2 worm cellular contexts compared by ENCODE assay signal in genomic region chrV:10468190-10468589, ce11.
TF ChIP-seq lines count a peak whose summit lies in the region.

egl-9 (plus strand) TSS chrV:10468517.

TF ChIP-seq in whole organism, L4 larva, 104 proteins besides CTCF, POLR2A, EP300 and RAD21 (continued from another document):
- TF ChIP-seq nhr-76 (tag; optimal IDR thresholded peaks at IDR 0.05; lab: Kevin White, UChicago): no peak
- no peak for TF ChIP-seq sdz-12 (GFP tag; optimal IDR thresholded peaks at IDR 0.05; lab: Kevin White, UChicago)
- no peak for TF ChIP-seq ceh-44 (GFP tag; IDR thresholded peaks at IDR 0.05; lab: Robert Waterston, UW)
- no peak for TF ChIP-seq nhr-42 (GFP tag; IDR thresholded peaks at IDR 0.05; lab: Robert Waterston, UW)
- TF ChIP-seq rbr-2 (tag; optimal IDR thresholded peaks at IDR 0.05; lab: Kevin White, UChicago): no peak
- no peak for TF ChIP-seq arid-1 (GFP tag; conservative IDR thresholded peaks at IDR 0.05; lab: Robert Waterston, UW)
- peak in 1 of 2 experiments; percentile 57 for TF ChIP-seq lsy-2 (tag; optimal IDR thresholded peaks at IDR 0.05; lab: Kevin White, UChicago)
- TF ChIP-seq lin-15B (tag; optimal IDR thresholded peaks at IDR 0.05; lab: Kevin White, UChicago): no peak
- TF ChIP-seq daf-16 (GFP tag; optimal IDR thresholded peaks at IDR 0.05; lab: Kevin White, UChicago): no peak
- peak; percentile 65 for TF ChIP-seq daf-16 (tag; optimal IDR thresholded peaks at IDR 0.05; lab: Kevin White, UChicago)
- no peak for TF ChIP-seq unc-39 (tag; optimal IDR thresholded peaks at IDR 0.05; lab: Kevin White, UChicago)
- TF ChIP-seq ztf-11 (tag; optimal IDR thresholded peaks at IDR 0.05; lab: Kevin White, UChicago): no peak
- no peak for TF ChIP-seq snpc-1.2 (GFP tag; IDR thresholded peaks at IDR 0.05; lab: Robert Waterston, UW)
- no peak for TF ChIP-seq F37D6.2 (tag; optimal IDR thresholded peaks at IDR 0.05; lab: Kevin White, UChicago)
- TF ChIP-seq dve-1 (tag; optimal IDR thresholded peaks at IDR 0.05; lab: Kevin White, UChicago; ENCODE audit: insufficient read depth): peak; percentile 82
- no peak for TF ChIP-seq F49E8.2 (tag; optimal IDR thresholded peaks at IDR 0.05; lab: Kevin White, UChicago; ENCODE audit: borderline replicate concordance)
- 0 out of 2 replicates have a peak, but pooled peaks have one; percentile 15 for TF ChIP-seq lin-1 (GFP tag; IDR thresholded peaks at IDR 0.05; lab: Robert Waterston, UW)
- TF ChIP-seq lin-13 (GFP tag; optimal IDR thresholded peaks at IDR 0.05; lab: Kevin White, UChicago): peak; percentile 3
- no peak for TF ChIP-seq madf-5 (GFP tag; IDR thresholded peaks at IDR 0.05; lab: Robert Waterston, UW)
- no peak for TF ChIP-seq ZK546.5 (tag; optimal IDR thresholded peaks at IDR 0.05; lab: Kevin White, UChicago)
- peak; percentile 31; the same call in 1 of the 2 replicates for TF ChIP-seq tra-1 (GFP tag; IDR thresholded peaks at IDR 0.05; lab: Robert Waterston, UW)
- no peak; the same call in 1 of the 2 replicates for TF ChIP-seq pha-4 (GFP tag; IDR thresholded peaks at IDR 0.05; lab: Robert Waterston, UW)
- no peak for TF ChIP-seq pha-4 (tag; optimal IDR thresholded peaks at IDR 0.05; lab: Kevin White, UChicago)
- TF ChIP-seq lim-7 (GFP tag; IDR thresholded peaks at IDR 0.05; lab: Robert Waterston, UW): no peak
- TF ChIP-seq hif-1 (tag; optimal IDR thresholded peaks at IDR 0.05; lab: Kevin White, UChicago): peak; percentile 78 to 98
- no peak for TF ChIP-seq unc-130 (GFP tag; optimal IDR thresholded peaks at IDR 0.05; lab: Kevin White, UChicago)
- no peak for TF ChIP-seq lir-3 (tag; optimal IDR thresholded peaks at IDR 0.05; lab: Kevin White, UChicago)
- TF ChIP-seq pqm-1 (tag; optimal IDR thresholded peaks at IDR 0.05; lab: Kevin White, UChicago): peak; percentile 19
- TF ChIP-seq nhr-6 (tag; optimal IDR thresholded peaks at IDR 0.05; lab: Kevin White, UChicago): no peak
- TF ChIP-seq dmd-8 (GFP tag; IDR thresholded peaks at IDR 0.05; lab: Robert Waterston, UW): no peak
- TF ChIP-seq D1046.2 (GFP tag; IDR thresholded peaks at IDR 0.05; lab: Robert Waterston, UW): no peak

TF ChIP-seq in whole organism, young adult, 124 proteins besides CTCF, POLR2A, EP300 and RAD21 (continued from another document):
- TF ChIP-seq ets-4 (GFP tag; optimal IDR thresholded peaks at IDR 0.05; lab: Kevin White, UChicago) (peak; percentile 9), attf-5 (GFP tag; optimal IDR thresholded peaks at IDR 0.05; lab: Kevin White, UChicago) (peak; percentile 37), ceh-100 (GFP tag; IDR thresholded peaks at IDR 0.05; lab: Robert Waterston, UW) (no peak), Y67H2A.10 (GFP tag; conservative IDR thresholded peaks at IDR 0.05; lab: Robert Waterston, UW) (no peak), B0336.3 (GFP tag; IDR thresholded peaks at IDR 0.05; lab: Robert Waterston, UW) (no peak; the same call in 1 of the 2 replicates), K11D2.4 (GFP tag; IDR thresholded peaks at IDR 0.05; lab: Robert Waterston, UW) (peak; percentile 12; the same call in 1 of the 2 replicates), rec-8 (tag; optimal IDR thresholded peaks at IDR 0.05; lab: Kevin White, UChicago) (no peak), attf-3 (GFP tag; conservative IDR thresholded peaks at IDR 0.05; lab: Robert Waterston, UW) (no peak), nhr-80 (tag; optimal IDR thresholded peaks at IDR 0.05; lab: Kevin White, UChicago) (peak; percentile 86), egl-44 (GFP tag; IDR thresholded peaks at IDR 0.05; lab: Robert Waterston, UW) (no peak), lin-54 (GFP tag; optimal IDR thresholded peaks at IDR 0.05; lab: Kevin White, UChicago) (peak; percentile 13), C17E4.6 (GFP tag; IDR thresholded peaks at IDR 0.05; lab: Robert Waterston, UW) (no peak), unc-130 (GFP tag; optimal IDR thresholded peaks at IDR 0.05; lab: Kevin White, UChicago) (no peak), ztf-18 (tag; optimal IDR thresholded peaks at IDR 0.05; lab: Kevin White, UChicago) (no peak), F22D6.2 (tag; optimal IDR thresholded peaks at IDR 0.05; lab: Kevin White, UChicago) (no peak), C06A6.2 (GFP tag; conservative IDR thresholded peaks at IDR 0.05; lab: Robert Waterston, UW) (no peak), hrde-1 (tag; optimal IDR thresholded peaks at IDR 0.05; lab: Kevin White, UChicago; ENCODE audit: borderline replicate concordance) (no peak), nhr-90 (tag; optimal IDR thresholded peaks at IDR 0.05; lab: Kevin White, UChicago) (no peak), mcd-1 (GFP tag; IDR thresholded peaks at IDR 0.05; lab: Robert Waterston, UW) (no peak), egrh-3 (GFP tag; IDR thresholded peaks at IDR 0.05; lab: Robert Waterston, UW) (no peak), F57C9.4 (tag; optimal IDR thresholded peaks at IDR 0.05; lab: Kevin White, UChicago) (no peak), ccch-3 (GFP tag; optimal IDR thresholded peaks at IDR 0.05; lab: Kevin White, UChicago) (no peak), Y53F4B.3 (GFP tag; IDR thresholded peaks at IDR 0.05; lab: Robert Waterston, UW) (no peak), F52B5.7 (tag; optimal IDR thresholded peaks at IDR 0.05; lab: Kevin White, UChicago) (no peak), ceh-58 (GFP tag; IDR thresholded peaks at IDR 0.05; lab: Robert Waterston, UW) (no peak)
TF ChIP-seq in whole organism, young adult: peak in this region for 16.
